Fruit fly (Drosophila melanogaster): ENCODE data around the gene lmgB.

DNA sequence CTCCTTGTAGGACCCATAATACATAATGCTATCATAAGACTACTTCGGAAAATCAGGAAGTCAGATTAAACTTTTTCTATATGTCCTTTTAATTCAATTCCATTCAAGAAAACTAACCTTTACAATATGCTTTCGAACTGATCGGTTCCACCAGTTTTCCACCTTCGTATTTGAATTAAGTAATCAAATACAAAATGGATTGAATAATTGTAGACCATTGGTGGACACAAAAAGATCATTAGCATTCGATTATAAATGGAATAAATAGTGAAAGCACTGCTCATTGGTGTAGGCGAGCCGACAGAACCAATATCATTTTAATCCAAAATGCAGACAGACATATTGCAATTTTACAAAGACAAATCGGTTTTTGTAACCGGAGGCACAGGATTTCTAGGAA is 9.0 kb downstream of the lmgB start, which contains the start of gene Sgp:
- no peak for TF ChIP-seq Six4 (GFP tag; optimal IDR thresholded peaks at IDR 0.05)
- no peak for TF ChIP-seq CG4282 (GFP tag; optimal IDR thresholded peaks at IDR 0.05)
- TF ChIP-seq pita (GFP tag; optimal IDR thresholded peaks at IDR 0.05) = no peak
- TF ChIP-seq CG31441 (GFP tag; IDR thresholded peaks at IDR 0.05) = no peak
